Worm (Caenorhabditis elegans) whole organism, L1 larva: Measurements from ENCODE around the gene nhr-150.

Experiments
- C04F5.9 ChIP-seq: sonication (generic microtip); optimal IDR thresholded peaks from 2 replicates; lab custom pipeline; 2016; ENCODE audit warnings: missing genetic modification characterization, missing compliant biosample characterization
- C16A3.4 ChIP-seq: fragments of 150-350 bp; optimal IDR thresholded peaks from 2 replicates; lab custom pipeline; 2014; ENCODE audit warnings: missing biosample characterization, missing genetic modification characterization
- F16B12.6 ChIP-seq: fragments of 150-350 bp; optimal IDR thresholded peaks from 2 replicates; lab custom pipeline; 2014; ENCODE audit warnings: missing biosample characterization, missing genetic modification characterization
- Y116A8C.19 ChIP-seq: sonication (generic microtip); optimal IDR thresholded peaks from 2 replicates; lab custom pipeline; 2016; ENCODE audit warnings: missing compliant biosample characterization, missing genetic modification characterization, borderline replicate concordance
- aha-1 ChIP-seq: fragments of 150-350 bp; optimal IDR thresholded peaks from 2 replicates; lab custom pipeline; 2014; ENCODE audit warnings: missing biosample characterization, missing genetic modification characterization
- alr-1 ChIP-seq: fragments of 200-800 bp; sonication (Bioruptor generic); optimal IDR thresholded peaks from 2 replicates; lab custom pipeline; 2018; ENCODE audit warnings: borderline replicate concordance, mild to moderate bottlenecking, missing genetic modification characterization, missing compliant biosample characterization
- aly-2 ChIP-seq: fragments of 150-350 bp; optimal IDR thresholded peaks from 2 replicates; lab custom pipeline; 2014; ENCODE audit warnings: missing biosample characterization, missing genetic modification characterization
- ama-1 ChIP-seq: fragments of 150-350 bp; optimal IDR thresholded peaks from 2 replicates; lab custom pipeline; 2014
- blmp-1 ChIP-seq: fragments of 150-350 bp; optimal IDR thresholded peaks from 2 replicates; lab custom pipeline; 2014; ENCODE audit warnings: missing biosample characterization, missing genetic modification characterization
- ceh-63 ChIP-seq: fragments of 200-800 bp; sonication (Bioruptor generic); optimal IDR thresholded peaks from 2 replicates; lab custom pipeline; 2018; ENCODE audit warnings: mild to moderate bottlenecking, missing genetic modification characterization, missing compliant biosample characterization
- ceh-8 ChIP-seq: fragments of 200-800 bp; sonication (Bioruptor generic); optimal IDR thresholded peaks from 2 replicates; lab custom pipeline; 2018; ENCODE audit warnings: mild to moderate bottlenecking, missing genetic modification characterization, moderate library complexity, missing compliant biosample characterization
- ceh-82 ChIP-seq, 3 experiments: fragments of 150-350 bp in 1 of 3; sonication (generic microtip) in 2 of 3; optimal IDR thresholded peaks; 2 replicates each; lab custom pipeline; 2014 to 2017; ENCODE audit warnings: missing biosample characterization in 3 of 3, missing genetic modification characterization in 3 of 3
- ceh-88 ChIP-seq: fragments of 200-800 bp; sonication (Bioruptor generic); IDR thresholded peaks from 2 replicates; pipeline ENCODE4 v1.3.6; 2022; ENCODE audit warnings: missing genetic modification characterization, missing compliant biosample characterization
- efl-1 ChIP-seq, 4 experiments: fragments of 150-350 bp; optimal IDR thresholded peaks in 3 of 4; peaks in 1 of 4; 1 replicate in 1 of 4; 2 replicates in 3 of 4; lab custom pipeline; 2014; ENCODE audit warnings: missing biosample characterization in 2 of 4, missing genetic modification characterization in 2 of 4, missing genetic modification reagents in 2 of 4
- efl-3 ChIP-seq: fragments of 200-800 bp; sonication (Bioruptor generic); optimal IDR thresholded peaks from 2 replicates; lab custom pipeline; 2018; ENCODE audit warnings: mild to moderate bottlenecking, missing genetic modification characterization, missing compliant biosample characterization
- egl-27 ChIP-seq, 2 experiments: fragments of 150-350 bp in 1 of 2; sonication (generic microtip); optimal IDR thresholded peaks; 3 replicates each; lab custom pipeline; 2017 to 2018; ENCODE audit warnings: missing biosample characterization in 2 of 2, missing genetic modification characterization in 2 of 2, missing genetic modification reagents in 2 of 2
- elt-2 ChIP-seq: sonication (generic microtip); optimal IDR thresholded peaks from 2 replicates; lab custom pipeline; 2016; ENCODE audit warnings: missing genetic modification characterization, mild to moderate bottlenecking, inconsistent platforms, missing compliant biosample characterization, missing genetic modification reagents
- fkh-4 ChIP-seq: sonication (generic microtip); optimal IDR thresholded peaks from 2 replicates; lab custom pipeline; 2016; ENCODE audit warnings: missing compliant biosample characterization, missing genetic modification characterization, borderline replicate concordance
- grh-1 ChIP-seq: fragments of 200-800 bp; sonication (Bioruptor generic); IDR thresholded peaks from 2 replicates; pipeline ENCODE4 v1.3.6; 2022; ENCODE audit warnings: missing genetic modification reagents, missing genetic modification characterization, missing compliant biosample characterization
- hlh-17 ChIP-seq: fragments of 200-800 bp; sonication (Bioruptor generic); optimal IDR thresholded peaks from 2 replicates; lab custom pipeline; 2018; ENCODE audit warnings: missing genetic modification characterization, mild to moderate bottlenecking, missing compliant biosample characterization, moderate library complexity, borderline replicate concordance
- isw-1 ChIP-seq: fragments of 200-800 bp; sonication (Bioruptor generic); IDR thresholded peaks from 2 replicates; pipeline ENCODE4 v1.3.6; 2022; ENCODE audit warnings: missing genetic modification characterization, missing compliant biosample characterization
- jun-1 ChIP-seq: fragments of 150-350 bp; optimal IDR thresholded peaks from 2 replicates; lab custom pipeline; 2014; ENCODE audit warnings: missing biosample characterization, missing genetic modification reagents, missing genetic modification characterization
- lin-13 ChIP-seq: fragments of 150-350 bp; optimal IDR thresholded peaks from 2 replicates; lab custom pipeline; 2014; ENCODE audit warnings: missing biosample characterization, missing genetic modification reagents, missing genetic modification characterization
- lin-14 ChIP-seq: fragments of 200-800 bp; sonication (Bioruptor generic); optimal IDR thresholded peaks from 2 replicates; lab custom pipeline; 2018; ENCODE audit warnings: mild to moderate bottlenecking, missing genetic modification characterization, moderate library complexity, missing compliant biosample characterization
- lin-39 ChIP-seq: fragments of 150-350 bp; optimal IDR thresholded peaks from 2 replicates; lab custom pipeline; 2014; ENCODE audit warnings: missing biosample characterization, missing genetic modification reagents, missing genetic modification characterization
- mab-9 ChIP-seq: fragments of 200-800 bp; sonication (Bioruptor generic); IDR thresholded peaks from 2 replicates; pipeline ENCODE4 v1.3.6; 2022; ENCODE audit warnings: missing genetic modification reagents, missing genetic modification characterization, missing compliant biosample characterization
- nhr-20 ChIP-seq: sonication (generic microtip); optimal IDR thresholded peaks from 2 replicates; lab custom pipeline; 2016; ENCODE audit warnings: mild to moderate bottlenecking, missing genetic modification characterization, missing compliant biosample characterization
- nhr-237 ChIP-seq: fragments of 150-350 bp; optimal IDR thresholded peaks from 2 replicates; lab custom pipeline; 2014; ENCODE audit warnings: missing biosample characterization, missing genetic modification characterization
- nhr-47 ChIP-seq: sonication (generic microtip); optimal IDR thresholded peaks from 2 replicates; lab custom pipeline; 2016; ENCODE audit warnings: mild to moderate bottlenecking, missing genetic modification characterization, moderate library complexity, missing compliant biosample characterization
- nhr-71 ChIP-seq: sonication (generic microtip); optimal IDR thresholded peaks from 2 replicates; lab custom pipeline; 2016; ENCODE audit warnings: mild to moderate bottlenecking, missing genetic modification characterization, moderate library complexity, missing compliant biosample characterization
- nhr-76 ChIP-seq: sonication (generic microtip); optimal IDR thresholded peaks from 2 replicates; lab custom pipeline; 2017; ENCODE audit warnings: missing biosample characterization, missing genetic modification characterization
- nhr-77 ChIP-seq: fragments of 150-350 bp; optimal IDR thresholded peaks from 2 replicates; lab custom pipeline; 2014; ENCODE audit warnings: missing biosample characterization, missing genetic modification characterization
- nhr-90 ChIP-seq: sonication (generic microtip); optimal IDR thresholded peaks from 2 replicates; lab custom pipeline; 2016; ENCODE audit warnings: mild to moderate bottlenecking, missing genetic modification characterization, missing compliant biosample characterization; ENCODE audit not compliant: poor library complexity
- pqm-1 ChIP-seq: sonication (generic microtip); optimal IDR thresholded peaks from 3 replicates; lab custom pipeline; 2017; ENCODE audit warnings: missing biosample characterization, missing genetic modification characterization
- rnt-1 ChIP-seq: sonication (generic microtip); optimal IDR thresholded peaks from 2 replicates; lab custom pipeline; 2016; ENCODE audit warnings: mild to moderate bottlenecking, missing genetic modification characterization, moderate library complexity, missing compliant biosample characterization
- sox-4 ChIP-seq: sonication (generic microtip); optimal IDR thresholded peaks from 2 replicates; lab custom pipeline; 2016; ENCODE audit warnings: missing genetic modification characterization, missing compliant biosample characterization
- sptf-1 ChIP-seq: fragments of 150-350 bp; optimal IDR thresholded peaks from 2 replicates; lab custom pipeline; 2014; ENCODE audit warnings: missing biosample characterization, missing genetic modification characterization
- sup-37 ChIP-seq: fragments of 200-800 bp; sonication (Bioruptor generic); optimal IDR thresholded peaks from 2 replicates; lab custom pipeline; 2018; ENCODE audit warnings: mild to moderate bottlenecking, missing genetic modification characterization, missing compliant biosample characterization
- swsn-7 ChIP-seq: sonication (generic microtip); optimal IDR thresholded peaks from 2 replicates; lab custom pipeline; 2016; ENCODE audit warnings: missing genetic modification characterization, missing compliant biosample characterization
- unc-30 ChIP-seq: sonication (generic microtip); optimal IDR thresholded peaks from 2 replicates; lab custom pipeline; 2017; ENCODE audit warnings: missing biosample characterization, missing genetic modification characterization
- unc-86 ChIP-seq: sonication (generic microtip); optimal IDR thresholded peaks from 2 replicates; lab custom pipeline; 2016; ENCODE audit warnings: missing genetic modification characterization, missing compliant biosample characterization
- unc-98 ChIP-seq: fragments of 200-800 bp; sonication (Bioruptor generic); IDR thresholded peaks from 2 replicates; pipeline ENCODE4 v1.3.6; 2022; ENCODE audit warnings: missing genetic modification characterization, missing compliant biosample characterization
- vab-15 ChIP-seq: sonication (generic microtip); optimal IDR thresholded peaks from 2 replicates; lab custom pipeline; 2017; ENCODE audit warnings: missing genotype, mild to moderate bottlenecking, missing genetic modification characterization, missing compliant biosample characterization
- zag-1 ChIP-seq: fragments of 150-350 bp; optimal IDR thresholded peaks from 2 replicates; lab custom pipeline; 2014; ENCODE audit warnings: missing biosample characterization, missing genetic modification characterization
- ztf-4 ChIP-seq: fragments of 150-350 bp; optimal IDR thresholded peaks from 2 replicates; lab custom pipeline; 2014; ENCODE audit warnings: missing biosample characterization, missing genetic modification characterization

The nhr-150 gene

ce11 chrV:15503603-15504002, 22.3 kb upstream of the nhr-150 start:
- TF ChIP-seq nhr-237 (tag; lab: Kevin White, UChicago) (no peak), efl-1 (optimal IDR thresholded peaks at IDR 0.05; lab: Kevin White, UChicago) (no peak), efl-1 (GFP tag; optimal IDR thresholded peaks at IDR 0.05 in 1 of 2; lab: Kevin White, UChicago) (peak in 1 of 2 experiments; percentile 79)

- TF ChIP-seq lin-39 (tag; lab: Kevin White, UChicago) (no peak), efl-1 (optimal IDR thresholded peaks at IDR 0.05; lab: Kevin White, UChicago) (peak in 1 of 2 experiments; percentile 11), efl-1 (GFP tag; optimal IDR thresholded peaks at IDR 0.05 in 1 of 2; lab: Kevin White, UChicago) (peak in 1 of 2 experiments; percentile 77), elt-2 (tag; lab: Kevin White, UChicago) (peak; percentile 7), lin-14 (GFP tag; lab: Kevin White, UChicago) (peak; percentile 2)
Measured at ce11 chrV:15499099-15499498, 17.8 kb upstream of the nhr-150 start.

DNA sequence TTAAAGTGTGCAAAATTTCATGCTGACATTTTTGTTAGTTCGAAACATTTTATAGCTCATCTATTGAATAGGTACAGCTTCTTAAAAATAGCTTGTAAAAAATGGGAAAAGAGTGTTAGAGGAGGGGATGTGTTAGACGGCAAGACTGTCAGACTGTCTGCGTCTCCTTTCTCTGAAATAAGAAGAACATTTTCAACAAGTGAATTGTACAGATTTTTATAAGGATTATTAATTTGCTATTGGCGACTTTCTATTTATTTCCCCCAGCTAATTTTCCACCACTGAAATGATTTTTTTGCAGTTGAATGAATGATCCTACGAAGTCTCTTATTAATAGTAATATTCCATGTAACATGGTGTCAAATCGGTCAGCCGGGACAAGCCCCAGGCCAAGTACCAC, 17.2 kb upstream of the nhr-150 start, which contains the start of gene C06B8.7:
C06B8.7 (plus strand) TSS at position 301 of the 400 bp plus-strand sequence.
- TF ChIP-seq Y116A8C.19 (tag; lab: Kevin White, UChicago): no peak

DNA sequence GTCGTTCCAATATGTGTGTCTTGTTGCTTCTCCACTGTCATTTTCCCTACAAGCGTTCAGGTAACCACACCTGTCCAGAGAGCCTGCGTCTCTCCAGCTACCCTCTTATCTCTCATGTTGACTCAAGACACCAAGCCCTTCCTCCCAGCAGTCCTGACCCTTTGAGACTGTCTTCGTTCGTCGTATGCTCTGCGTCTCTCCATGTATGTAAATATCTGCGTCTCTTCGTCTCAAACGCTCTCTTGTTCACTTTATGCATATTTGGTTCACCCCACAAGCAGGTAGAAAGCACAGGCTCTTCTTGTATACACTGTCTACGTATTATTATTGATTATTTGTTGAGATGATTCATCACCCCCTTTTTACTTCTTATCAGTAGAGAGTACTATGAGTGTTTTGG, 16.5 kb upstream of the nhr-150 start:
- TF ChIP-seq nhr-76 (tag; lab: Kevin White, UChicago) (no peak), zag-1 (tag; lab: Kevin White, UChicago) (no peak), lin-14 (GFP tag; lab: Kevin White, UChicago) (peak; percentile 68), swsn-7 (peak; percentile 30), sptf-1 (tag; lab: Kevin White, UChicago) (no peak), ceh-82 (tag; optimal IDR thresholded peaks at IDR 0.05; lab: Kevin White, UChicago) (no peak), aha-1 (tag; lab: Kevin White, UChicago) (no peak), grh-1 (GFP tag; lab: Robert Waterston, UW) (no peak), aly-2 (tag; lab: Kevin White, UChicago) (no peak), ceh-63 (no peak), F16B12.6 (no peak), ama-1 (lab: Kevin White, UChicago) (no peak), elt-2 (tag; lab: Kevin White, UChicago) (peak; percentile 88), C04F5.9 (no peak), sup-37 (GFP tag; lab: Kevin White, UChicago) (no peak), efl-3 (no peak), egl-27 (tag; optimal IDR thresholded peaks at IDR 0.05; lab: Kevin White, UChicago) (no peak), rnt-1 (tag; lab: Kevin White, UChicago) (no peak), alr-1 (tag; lab: Kevin White, UChicago) (no peak), jun-1 (tag; lab: Kevin White, UChicago) (peak; percentile 82), unc-86 (tag; lab: Kevin White, UChicago) (no peak), fkh-4 (tag; lab: Kevin White, UChicago) (no peak), pqm-1 (tag; lab: Kevin White, UChicago) (no peak), nhr-71 (tag; lab: Kevin White, UChicago) (no peak), blmp-1 (tag; lab: Kevin White, UChicago) (no peak), lin-39 (tag; lab: Kevin White, UChicago) (no peak), nhr-237 (tag; lab: Kevin White, UChicago) (no peak), nhr-90 (tag; lab: Kevin White, UChicago) (peak; percentile 48), unc-30 (tag; lab: Kevin White, UChicago) (no peak), ceh-8 (GFP tag; lab: Kevin White, UChicago) (no peak), vab-15 (no peak), unc-98 (GFP tag; lab: Robert Waterston, UW) (no peak), nhr-20 (tag; lab: Kevin White, UChicago) (peak; percentile 19), hlh-17 (GFP tag; lab: Kevin White, UChicago) (no peak), mab-9 (GFP tag; lab: Robert Waterston, UW) (no peak), nhr-47 (tag; lab: Kevin White, UChicago) (no peak), ceh-88 (GFP tag; lab: Robert Waterston, UW) (no peak), efl-1 (optimal IDR thresholded peaks at IDR 0.05; lab: Kevin White, UChicago) (peak; percentile 20 to 48), efl-1 (GFP tag; optimal IDR thresholded peaks at IDR 0.05 in 1 of 2; lab: Kevin White, UChicago) (no peak), lin-13 (GFP tag; lab: Kevin White, UChicago) (no peak), nhr-77 (tag; lab: Kevin White, UChicago) (peak; percentile 21), ztf-4 (tag; lab: Kevin White, UChicago) (no peak), isw-1 (no peak), C16A3.4 (tag; lab: Kevin White, UChicago) (no peak), sox-4 (tag; lab: Kevin White, UChicago) (no peak)
